Worm (Caenorhabditis elegans) whole organism, L2 larva: ENCODE data around the gene dhs-16.
A peak's percentile ranks its signal among the peaks of the same experiment; 100 is the strongest.

Source experiments
- C34F6.9 ChIP-seq: fragments of 150-350 bp; optimal IDR thresholded peaks from 2 replicates; lab custom pipeline; 2014; ENCODE audit warnings: missing biosample characterization, missing genetic modification characterization
- F13H6.1 ChIP-seq: sonication (generic microtip); optimal IDR thresholded peaks from 2 replicates; lab custom pipeline; 2016; ENCODE audit warnings: missing genetic modification characterization, missing compliant biosample characterization
- R02D3.7 ChIP-seq: fragments of 150-350 bp; optimal IDR thresholded peaks from 2 replicates; lab custom pipeline; 2014; ENCODE audit warnings: missing biosample characterization, missing genetic modification characterization
- Y55F3AM.14 ChIP-seq: fragments of 200-800 bp; sonication (Bioruptor generic); optimal IDR thresholded peaks from 2 replicates; lab custom pipeline; 2018; ENCODE audit warnings: mild to moderate bottlenecking, missing genetic modification characterization, missing compliant biosample characterization
- ZK546.5 ChIP-seq: sonication (generic microtip); optimal IDR thresholded peaks from 2 replicates; lab custom pipeline; 2017; ENCODE audit warnings: missing biosample characterization, missing genetic modification characterization
- alr-1 ChIP-seq: fragments of 150-350 bp; optimal IDR thresholded peaks from 2 replicates; lab custom pipeline; 2014; ENCODE audit warnings: missing biosample characterization, missing genetic modification characterization
- aly-2 ChIP-seq: fragments of 150-350 bp; optimal IDR thresholded peaks from 2 replicates; lab custom pipeline; 2014; ENCODE audit warnings: missing biosample characterization, missing genetic modification characterization
- ama-1 ChIP-seq: fragments of 150-350 bp; optimal IDR thresholded peaks from 2 replicates; lab custom pipeline; 2018; ENCODE audit warnings: inconsistent platforms
- blmp-1 ChIP-seq: sonication (generic microtip); optimal IDR thresholded peaks from 2 replicates; lab custom pipeline; 2017; ENCODE audit warnings: missing genetic modification characterization, mild to moderate bottlenecking, missing compliant biosample characterization, antibody characterized with exemption, moderate library complexity; ENCODE audit not compliant: insufficient read depth
- ceh-16 ChIP-seq: fragments of 150-350 bp; optimal IDR thresholded peaks from 2 replicates; lab custom pipeline; 2014; ENCODE audit warnings: missing biosample characterization, missing genetic modification characterization
- crh-2 ChIP-seq: sonication (generic microtip); optimal IDR thresholded peaks from 2 replicates; lab custom pipeline; 2017; ENCODE audit warnings: missing biosample characterization, missing genetic modification characterization
- dmd-4 ChIP-seq: sonication (generic microtip); optimal IDR thresholded peaks from 2 replicates; lab custom pipeline; 2017; ENCODE audit warnings: missing biosample characterization, missing genetic modification characterization
- egl-27 ChIP-seq: sonication (generic microtip); optimal IDR thresholded peaks from 3 replicates; lab custom pipeline; 2017; ENCODE audit warnings: missing biosample characterization, missing genetic modification reagents, missing genetic modification characterization
- elt-3 ChIP-seq: sonication (generic microtip); optimal IDR thresholded peaks from 2 replicates; lab custom pipeline; 2017; ENCODE audit warnings: missing biosample characterization, missing genetic modification characterization
- fos-1 ChIP-seq: fragments of 150-350 bp; optimal IDR thresholded peaks from 2 replicates; lab custom pipeline; 2014; ENCODE audit warnings: missing biosample characterization, missing genetic modification characterization
- gmeb-1 ChIP-seq: fragments of 150-350 bp; optimal IDR thresholded peaks from 2 replicates; lab custom pipeline; 2014; ENCODE audit warnings: missing biosample characterization, missing genetic modification characterization
- lin-11 ChIP-seq: fragments of 150-350 bp; sonication (generic microtip); optimal IDR thresholded peaks from 2 replicates; lab custom pipeline; 2014; ENCODE audit warnings: missing biosample characterization, missing genetic modification characterization, inconsistent platforms, mixed read lengths
- lin-39 ChIP-seq: fragments of 150-350 bp; optimal IDR thresholded peaks from 2 replicates; lab custom pipeline; 2014; ENCODE audit warnings: missing biosample characterization, missing genetic modification reagents, missing genetic modification characterization
- mbf-1 ChIP-seq: sonication (generic microtip); optimal IDR thresholded peaks from 2 replicates; lab custom pipeline; 2017; ENCODE audit warnings: missing biosample characterization, missing genetic modification characterization
- nhr-10 ChIP-seq: sonication (generic microtip); optimal IDR thresholded peaks from 2 replicates; lab custom pipeline; 2017; ENCODE audit warnings: missing biosample characterization, missing genetic modification characterization
- nhr-11 ChIP-seq: fragments of 150-350 bp; optimal IDR thresholded peaks from 2 replicates; lab custom pipeline; 2014; ENCODE audit warnings: missing biosample characterization, missing genetic modification characterization
- nhr-21 ChIP-seq: fragments of 150-350 bp; optimal IDR thresholded peaks from 2 replicates; lab custom pipeline; 2014; ENCODE audit warnings: missing biosample characterization, missing genetic modification characterization
- nhr-23 ChIP-seq: fragments of 150-350 bp; optimal IDR thresholded peaks from 2 replicates; lab custom pipeline; 2014; ENCODE audit warnings: missing biosample characterization, missing genetic modification reagents, missing genetic modification characterization
- nhr-237 ChIP-seq: fragments of 150-350 bp; optimal IDR thresholded peaks from 2 replicates; lab custom pipeline; 2014; ENCODE audit warnings: missing biosample characterization, missing genetic modification characterization
- nhr-25 ChIP-seq: fragments of 150-350 bp; sonication (generic microtip); optimal IDR thresholded peaks from 3 replicates; lab custom pipeline; 2014; ENCODE audit warnings: missing biosample characterization, missing genetic modification characterization
- nhr-6 ChIP-seq: fragments of 150-350 bp; optimal IDR thresholded peaks from 2 replicates; lab custom pipeline; 2014; ENCODE audit warnings: missing biosample characterization, missing genetic modification characterization
- nhr-77 ChIP-seq: fragments of 150-350 bp; optimal IDR thresholded peaks from 2 replicates; lab custom pipeline; 2014; ENCODE audit warnings: missing biosample characterization, missing genetic modification characterization
- peb-1 ChIP-seq: fragments of 150-350 bp; optimal IDR thresholded peaks from 2 replicates; lab custom pipeline; 2014; ENCODE audit warnings: missing biosample characterization, missing genetic modification characterization
- skn-1 ChIP-seq: sonication (generic microtip); optimal IDR thresholded peaks from 2 replicates; lab custom pipeline; 2017; ENCODE audit warnings: missing biosample characterization, missing genetic modification characterization
- sma-9 ChIP-seq, 2 experiments: fragments of 150-350 bp in 1 of 2; sonication (generic microtip) in 1 of 2; optimal IDR thresholded peaks; 2 replicates each; lab custom pipeline; 2014 to 2016; ENCODE audit warnings: missing genetic modification characterization in 2 of 2, mild to moderate bottlenecking in 1 of 2, missing biosample characterization in 1 of 2, missing compliant biosample characterization in 1 of 2, missing genetic modification reagents in 1 of 2, moderate library complexity in 1 of 2
- snpc-4 ChIP-seq: fragments of 150-350 bp; optimal IDR thresholded peaks from 2 replicates; lab custom pipeline; 2014; ENCODE audit warnings: missing biosample characterization, missing genetic modification characterization
- unc-39 ChIP-seq: fragments of 150-350 bp; optimal IDR thresholded peaks from 2 replicates; lab custom pipeline; 2014; ENCODE audit warnings: missing biosample characterization, missing genetic modification characterization
- unc-55 ChIP-seq: fragments of 150-350 bp; sonication (generic microtip); optimal IDR thresholded peaks from 3 replicates; lab custom pipeline; 2014; ENCODE audit warnings: missing biosample characterization, missing genetic modification reagents, missing genetic modification characterization
- unc-62 ChIP-seq: fragments of 150-350 bp; optimal IDR thresholded peaks from 2 replicates; lab custom pipeline; 2014; ENCODE audit warnings: missing biosample characterization, missing genetic modification reagents, missing genetic modification characterization
- zag-1 ChIP-seq: fragments of 150-350 bp; optimal IDR thresholded peaks from 2 replicates; lab custom pipeline; 2014; ENCODE audit warnings: missing biosample characterization, missing genetic modification characterization
- ztf-1 ChIP-seq: fragments of 200-800 bp; sonication (Bioruptor generic); conservative IDR thresholded peaks from 2 replicates; pipeline ENCODE4 v1.3.6; 2022; ENCODE audit warnings: missing genetic modification characterization, missing compliant biosample characterization
- ztf-4 ChIP-seq: fragments of 150-350 bp; optimal IDR thresholded peaks from 2 replicates; lab custom pipeline; 2014; ENCODE audit warnings: missing biosample characterization, missing genetic modification characterization

Gene dhs-16

ce11 chrV:6000368-6000802 is 16.8 kb downstream of the dhs-16 start (continued):
- no peak for TF ChIP-seq skn-1 (tag; lab: Kevin White, UChicago)
- peak; percentile 72 for TF ChIP-seq gmeb-1 (tag; lab: Kevin White, UChicago)
- TF ChIP-seq R02D3.7 (tag; lab: Kevin White, UChicago) = no peak
- no peak for TF ChIP-seq aly-2 (tag; lab: Kevin White, UChicago)
- peak; percentile 9 for TF ChIP-seq nhr-11 (tag; lab: Kevin White, UChicago)
- peak; percentile 61 for TF ChIP-seq nhr-10 (tag; lab: Kevin White, UChicago)
- peak; percentile 98 for TF ChIP-seq crh-2 (tag; lab: Kevin White, UChicago)
- TF ChIP-seq lin-39 (tag; lab: Kevin White, UChicago) = no peak
- TF ChIP-seq dmd-4 (tag; lab: Kevin White, UChicago) = no peak
- no peak for TF ChIP-seq ama-1 (lab: Kevin White, UChicago)
- TF ChIP-seq unc-55 (GFP tag; lab: Kevin White, UChicago) = peak; percentile 90
- no peak for TF ChIP-seq nhr-23
- TF ChIP-seq nhr-6 (tag; lab: Kevin White, UChicago) = peak; percentile 97
- peak; percentile 100 for TF ChIP-seq blmp-1
- no peak for TF ChIP-seq nhr-237 (tag; lab: Kevin White, UChicago)
- peak; percentile 95 for TF ChIP-seq nhr-25
- peak; percentile 97 for TF ChIP-seq F13H6.1 (tag; lab: Kevin White, UChicago)
- TF ChIP-seq unc-62 (GFP tag; lab: Kevin White, UChicago) = peak; percentile 91
- TF ChIP-seq Y55F3AM.14 (GFP tag; lab: Kevin White, UChicago) = peak; percentile 92
- TF ChIP-seq zag-1 (tag; lab: Kevin White, UChicago) = no peak

- TF ChIP-seq mbf-1 = no peak
- no peak for TF ChIP-seq peb-1 (tag; lab: Kevin White, UChicago)
- TF ChIP-seq unc-55 (GFP tag; lab: Kevin White, UChicago) = no peak
- no peak for TF ChIP-seq C34F6.9 (tag; lab: Kevin White, UChicago)
- TF ChIP-seq nhr-25 = no peak
- TF ChIP-seq snpc-4 (tag; lab: Kevin White, UChicago) = no peak
- no peak for TF ChIP-seq lin-39 (tag; lab: Kevin White, UChicago)
- TF ChIP-seq blmp-1 = no peak
- TF ChIP-seq nhr-77 (tag; lab: Kevin White, UChicago) = no peak
- TF ChIP-seq egl-27 (tag; lab: Kevin White, UChicago) = no peak
- TF ChIP-seq elt-3 (tag; lab: Kevin White, UChicago) = no peak
- no peak for TF ChIP-seq ama-1 (lab: Kevin White, UChicago)
- TF ChIP-seq fos-1 (tag; lab: Kevin White, UChicago) = no peak
These were observed 19.8 kb downstream of the dhs-16 start, which contains the start of gene fos-1 for ce11 chrV:6003301-6003700. Gene fos-1, plus strand, starts transcription at chrV:6003601.

ce11 chrV:6007927-6008326 is 24.4 kb downstream of the dhs-16 start:
- TF ChIP-seq unc-55 (GFP tag; lab: Kevin White, UChicago) = no peak
- no peak for TF ChIP-seq unc-39 (tag; lab: Kevin White, UChicago)
- no peak for TF ChIP-seq zag-1 (tag; lab: Kevin White, UChicago)
- TF ChIP-seq elt-3 (tag; lab: Kevin White, UChicago) = no peak
- no peak for TF ChIP-seq nhr-25
- no peak for TF ChIP-seq sma-9 (GFP tag; optimal IDR thresholded peaks at IDR 0.05; lab: Kevin White, UChicago)
- TF ChIP-seq sma-9 (tag; optimal IDR thresholded peaks at IDR 0.05; lab: Kevin White, UChicago) = no peak
- TF ChIP-seq nhr-10 (tag; lab: Kevin White, UChicago) = no peak
- no peak for TF ChIP-seq fos-1 (tag; lab: Kevin White, UChicago)
- TF ChIP-seq gmeb-1 (tag; lab: Kevin White, UChicago) = no peak
- TF ChIP-seq aly-2 (tag; lab: Kevin White, UChicago) = no peak
- TF ChIP-seq ZK546.5 (tag; lab: Kevin White, UChicago) = no peak
- no peak for TF ChIP-seq ama-1 (lab: Kevin White, UChicago)
- no peak for TF ChIP-seq nhr-21 (tag; lab: Kevin White, UChicago)
- TF ChIP-seq alr-1 = no peak
- TF ChIP-seq, all 48 proteins: peak for 0

- no peak for TF ChIP-seq nhr-6 (tag; lab: Kevin White, UChicago)
- TF ChIP-seq unc-39 (tag; lab: Kevin White, UChicago) = no peak
- no peak for TF ChIP-seq ceh-16 (tag; lab: Kevin White, UChicago)
- no peak for TF ChIP-seq ztf-1 (GFP tag; lab: Robert Waterston, UW)
- TF ChIP-seq lin-11 = no peak
- no peak for TF ChIP-seq fos-1 (tag; lab: Kevin White, UChicago)
- no peak for TF ChIP-seq elt-3 (tag; lab: Kevin White, UChicago)
- no peak for TF ChIP-seq unc-62 (GFP tag; lab: Kevin White, UChicago)
- no peak for TF ChIP-seq alr-1
- no peak for TF ChIP-seq peb-1 (tag; lab: Kevin White, UChicago)
- TF ChIP-seq ZK546.5 (tag; lab: Kevin White, UChicago) = no peak
- no peak for TF ChIP-seq ztf-4 (tag; lab: Kevin White, UChicago)
- no peak for TF ChIP-seq unc-55 (GFP tag; lab: Kevin White, UChicago)
- TF ChIP-seq aly-2 (tag; lab: Kevin White, UChicago) = no peak
- no peak for TF ChIP-seq dmd-4 (tag; lab: Kevin White, UChicago)
- no peak for TF ChIP-seq gmeb-1 (tag; lab: Kevin White, UChicago)
- TF ChIP-seq mbf-1 = no peak
- TF ChIP-seq lin-39 (tag; lab: Kevin White, UChicago) = no peak
These were observed 27.1 kb downstream of the dhs-16 start for ce11 chrV:6010642-6011041.
